Fruit fly (Drosophila melanogaster): ENCODE results near the gene cv.

DNA sequence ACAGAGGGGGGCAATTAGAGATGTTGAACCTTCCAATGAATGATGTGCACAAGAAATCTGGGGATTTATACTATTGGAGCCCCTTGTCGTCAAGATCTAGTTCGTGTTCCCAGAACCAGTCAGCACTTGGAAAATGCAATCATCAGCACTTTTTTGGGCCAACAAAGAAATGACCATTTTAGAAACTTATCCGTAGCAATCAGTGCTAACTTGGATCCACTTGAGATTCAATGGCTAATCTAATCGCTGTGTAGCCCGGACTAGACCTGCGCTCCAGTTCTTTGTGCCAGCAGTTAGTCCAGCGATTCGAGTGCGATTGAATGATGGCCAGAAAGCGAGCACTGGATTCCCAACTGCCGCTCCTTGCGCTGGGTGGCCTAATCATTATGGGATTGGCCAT is 42.6 kb downstream of the cv start, which contains the start of gene CG15773:
- TF ChIP-seq CG9948 (tag; optimal IDR thresholded peaks at IDR 0.05) = no peak
- no peak for TF ChIP-seq CG12605 (GFP tag; IDR thresholded peaks at IDR 0.05)
- no peak for TF ChIP-seq D1 (tag; optimal IDR thresholded peaks at IDR 0.05)
- TF ChIP-seq Pif1B (GFP tag; optimal IDR thresholded peaks at IDR 0.05) = no peak
- no peak for TF ChIP-seq CG8301 (tag; optimal IDR thresholded peaks at IDR 0.05)
- no peak for TF ChIP-seq fd96Ca (GFP tag; IDR thresholded peaks at IDR 0.05)
- TF ChIP-seq CG34367 (tag; optimal IDR thresholded peaks at IDR 0.05) = no peak
- no peak for TF ChIP-seq rn (GFP tag; IDR thresholded peaks at IDR 0.05)
- TF ChIP-seq EcR (GFP tag; optimal IDR thresholded peaks at IDR 0.05) = no peak
- TF ChIP-seq Ets98B (GFP tag; IDR thresholded peaks at IDR 0.05) = no peak
- TF ChIP-seq CG14655 (GFP tag; optimal IDR thresholded peaks at IDR 0.05) = no peak
